Worm (Caenorhabditis elegans) whole organism, L2 larva: ENCODE measurements around the gene C53D6.7.

Experiments used
- C34F6.9 ChIP-seq: fragments of 150-350 bp; optimal IDR thresholded peaks from 2 replicates; lab custom pipeline; 2014; ENCODE audit warnings: missing biosample characterization, missing genetic modification characterization
- F13H6.1 ChIP-seq: sonication (generic microtip); optimal IDR thresholded peaks from 2 replicates; lab custom pipeline; 2016; ENCODE audit warnings: missing genetic modification characterization, missing compliant biosample characterization
- R02D3.7 ChIP-seq: fragments of 150-350 bp; optimal IDR thresholded peaks from 2 replicates; lab custom pipeline; 2014; ENCODE audit warnings: missing biosample characterization, missing genetic modification characterization
- ZK546.5 ChIP-seq: sonication (generic microtip); optimal IDR thresholded peaks from 2 replicates; lab custom pipeline; 2017; ENCODE audit warnings: missing biosample characterization, missing genetic modification characterization
- alr-1 ChIP-seq: fragments of 150-350 bp; optimal IDR thresholded peaks from 2 replicates; lab custom pipeline; 2014; ENCODE audit warnings: missing biosample characterization, missing genetic modification characterization
- aly-2 ChIP-seq: fragments of 150-350 bp; optimal IDR thresholded peaks from 2 replicates; lab custom pipeline; 2014; ENCODE audit warnings: missing biosample characterization, missing genetic modification characterization
- blmp-1 ChIP-seq: sonication (generic microtip); optimal IDR thresholded peaks from 2 replicates; lab custom pipeline; 2017; ENCODE audit warnings: missing genetic modification characterization, mild to moderate bottlenecking, missing compliant biosample characterization, antibody characterized with exemption, moderate library complexity; ENCODE audit not compliant: insufficient read depth
- ceh-16 ChIP-seq: fragments of 150-350 bp; optimal IDR thresholded peaks from 2 replicates; lab custom pipeline; 2014; ENCODE audit warnings: missing biosample characterization, missing genetic modification characterization
- ceh-82 ChIP-seq: fragments of 150-350 bp; optimal IDR thresholded peaks from 2 replicates; lab custom pipeline; 2014; ENCODE audit warnings: missing biosample characterization, missing genetic modification characterization
- crh-2 ChIP-seq: sonication (generic microtip); optimal IDR thresholded peaks from 2 replicates; lab custom pipeline; 2017; ENCODE audit warnings: missing biosample characterization, missing genetic modification characterization
- egl-27 ChIP-seq: sonication (generic microtip); optimal IDR thresholded peaks from 3 replicates; lab custom pipeline; 2017; ENCODE audit warnings: missing biosample characterization, missing genetic modification reagents, missing genetic modification characterization
- elt-1 ChIP-seq: fragments of 150-350 bp; optimal IDR thresholded peaks from 2 replicates; lab custom pipeline; 2014; ENCODE audit warnings: missing biosample characterization, missing genetic modification characterization
- fos-1 ChIP-seq: fragments of 150-350 bp; optimal IDR thresholded peaks from 2 replicates; lab custom pipeline; 2014; ENCODE audit warnings: missing biosample characterization, missing genetic modification characterization
- lin-11 ChIP-seq: fragments of 150-350 bp; sonication (generic microtip); optimal IDR thresholded peaks from 2 replicates; lab custom pipeline; 2014; ENCODE audit warnings: missing biosample characterization, missing genetic modification characterization, inconsistent platforms, mixed read lengths
- lin-13 ChIP-seq: fragments of 150-350 bp; optimal IDR thresholded peaks from 2 replicates; lab custom pipeline; 2014; ENCODE audit warnings: missing biosample characterization, missing genetic modification reagents, missing genetic modification characterization
- lsy-2 ChIP-seq, 2 experiments: fragments of 150-350 bp in 1 of 2; sonication (generic microtip) in 1 of 2; optimal IDR thresholded peaks; 2 replicates each; lab custom pipeline; 2014 to 2017; ENCODE audit warnings: missing biosample characterization in 2 of 2, missing genetic modification characterization in 2 of 2
- mab-5 ChIP-seq: fragments of 150-350 bp; optimal IDR thresholded peaks from 2 replicates; lab custom pipeline; 2014; ENCODE audit warnings: missing biosample characterization, missing genetic modification characterization
- mbf-1 ChIP-seq: sonication (generic microtip); optimal IDR thresholded peaks from 2 replicates; lab custom pipeline; 2017; ENCODE audit warnings: missing biosample characterization, missing genetic modification characterization
- mdl-1 ChIP-seq, 2 experiments: fragments of 150-350 bp in 1 of 2; sonication (generic microtip) in 1 of 2; optimal IDR thresholded peaks; 2 replicates each; lab custom pipeline; 2017; ENCODE audit warnings: missing biosample characterization in 2 of 2, missing genetic modification characterization in 2 of 2
- nhr-129 ChIP-seq: fragments of 150-350 bp; optimal IDR thresholded peaks from 2 replicates; lab custom pipeline; 2014; ENCODE audit warnings: missing biosample characterization, missing genetic modification characterization
- nhr-21 ChIP-seq: fragments of 150-350 bp; optimal IDR thresholded peaks from 2 replicates; lab custom pipeline; 2014; ENCODE audit warnings: missing biosample characterization, missing genetic modification characterization
- nhr-23 ChIP-seq: fragments of 150-350 bp; optimal IDR thresholded peaks from 2 replicates; lab custom pipeline; 2014; ENCODE audit warnings: missing biosample characterization, missing genetic modification reagents, missing genetic modification characterization
- nhr-237 ChIP-seq: fragments of 150-350 bp; optimal IDR thresholded peaks from 2 replicates; lab custom pipeline; 2014; ENCODE audit warnings: missing biosample characterization, missing genetic modification characterization
- nhr-25 ChIP-seq: fragments of 150-350 bp; sonication (generic microtip); optimal IDR thresholded peaks from 3 replicates; lab custom pipeline; 2014; ENCODE audit warnings: missing biosample characterization, missing genetic modification characterization
- nhr-6 ChIP-seq: fragments of 150-350 bp; optimal IDR thresholded peaks from 2 replicates; lab custom pipeline; 2014; ENCODE audit warnings: missing biosample characterization, missing genetic modification characterization
- peb-1 ChIP-seq: fragments of 150-350 bp; optimal IDR thresholded peaks from 2 replicates; lab custom pipeline; 2014; ENCODE audit warnings: missing biosample characterization, missing genetic modification characterization
- sem-4 ChIP-seq: fragments of 150-350 bp; optimal IDR thresholded peaks from 2 replicates; lab custom pipeline; 2014; ENCODE audit warnings: missing biosample characterization, missing genetic modification reagents, missing genetic modification characterization
- snpc-4 ChIP-seq: fragments of 150-350 bp; optimal IDR thresholded peaks from 2 replicates; lab custom pipeline; 2014; ENCODE audit warnings: missing biosample characterization, missing genetic modification characterization
- unc-39 ChIP-seq: fragments of 150-350 bp; optimal IDR thresholded peaks from 2 replicates; lab custom pipeline; 2014; ENCODE audit warnings: missing biosample characterization, missing genetic modification characterization
- unc-55 ChIP-seq: fragments of 150-350 bp; sonication (generic microtip); optimal IDR thresholded peaks from 3 replicates; lab custom pipeline; 2014; ENCODE audit warnings: missing biosample characterization, missing genetic modification reagents, missing genetic modification characterization
- zag-1 ChIP-seq: fragments of 150-350 bp; optimal IDR thresholded peaks from 2 replicates; lab custom pipeline; 2014; ENCODE audit warnings: missing biosample characterization, missing genetic modification characterization
- ztf-1 ChIP-seq: fragments of 200-800 bp; sonication (Bioruptor generic); conservative IDR thresholded peaks from 2 replicates; pipeline ENCODE4 v1.3.6; 2022; ENCODE audit warnings: missing genetic modification characterization, missing compliant biosample characterization
- ztf-11 ChIP-seq: sonication (generic microtip); optimal IDR thresholded peaks from 2 replicates; lab custom pipeline; 2017; ENCODE audit warnings: missing biosample characterization, missing genetic modification characterization
- ztf-4 ChIP-seq: fragments of 150-350 bp; optimal IDR thresholded peaks from 2 replicates; lab custom pipeline; 2014; ENCODE audit warnings: missing biosample characterization, missing genetic modification characterization

C53D6.7 gene

DNA sequence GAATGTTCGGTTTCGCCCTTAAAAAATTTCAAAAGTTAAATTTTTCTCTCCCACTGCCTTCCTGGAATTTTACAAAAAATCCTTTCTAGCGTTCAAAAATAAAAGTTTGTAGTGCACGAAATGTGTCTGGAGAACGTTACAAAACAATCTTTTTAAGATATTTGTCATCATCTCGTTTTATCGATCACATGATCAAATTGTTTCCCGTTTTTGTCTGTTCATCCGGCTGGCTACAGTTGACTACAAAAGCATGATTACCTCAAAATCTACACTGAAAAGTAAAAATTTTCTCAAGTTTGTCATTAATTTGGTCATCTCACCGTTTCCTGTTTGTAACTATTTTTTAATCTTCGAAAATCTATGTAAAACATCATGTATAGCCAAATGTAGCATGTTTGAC lies 14.1 kb upstream of the C53D6.7 start:
- peak; percentile 30 for TF ChIP-seq nhr-25 (tag; lab: Kevin White, UChicago)
- no peak for TF ChIP-seq C34F6.9

DNA sequence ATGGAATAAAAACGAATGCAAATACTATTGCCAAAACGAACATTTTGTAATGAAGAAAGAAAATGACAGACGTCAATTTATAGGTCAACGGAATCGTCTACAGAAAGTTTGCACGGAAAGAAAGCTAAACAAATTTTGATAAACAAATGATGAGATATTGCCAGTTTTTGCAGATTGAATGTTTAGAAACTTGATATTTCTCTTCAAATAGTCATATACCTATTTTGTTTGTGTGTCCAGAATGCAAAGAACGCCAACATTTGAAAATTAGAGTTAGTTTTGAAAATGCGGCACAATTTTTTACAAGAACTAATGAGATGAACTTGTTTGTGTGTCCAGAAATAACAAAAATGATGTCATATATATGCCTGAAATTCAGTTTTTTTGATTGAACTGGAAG lies 8.3 kb upstream of the C53D6.7 start, which contains the start of gene Y73F4A.1:
Y73F4A.1 (minus strand) TSS at position 101 of the 400 bp plus-strand sequence.
- TF ChIP-seq ceh-82 (tag; lab: Kevin White, UChicago) (no peak), nhr-25 (tag; lab: Kevin White, UChicago) (no peak), nhr-21 (tag; lab: Kevin White, UChicago) (no peak), nhr-237 (tag; lab: Kevin White, UChicago) (no peak), snpc-4 (tag; lab: Kevin White, UChicago) (no peak), nhr-6 (tag; lab: Kevin White, UChicago) (no peak)

DNA sequence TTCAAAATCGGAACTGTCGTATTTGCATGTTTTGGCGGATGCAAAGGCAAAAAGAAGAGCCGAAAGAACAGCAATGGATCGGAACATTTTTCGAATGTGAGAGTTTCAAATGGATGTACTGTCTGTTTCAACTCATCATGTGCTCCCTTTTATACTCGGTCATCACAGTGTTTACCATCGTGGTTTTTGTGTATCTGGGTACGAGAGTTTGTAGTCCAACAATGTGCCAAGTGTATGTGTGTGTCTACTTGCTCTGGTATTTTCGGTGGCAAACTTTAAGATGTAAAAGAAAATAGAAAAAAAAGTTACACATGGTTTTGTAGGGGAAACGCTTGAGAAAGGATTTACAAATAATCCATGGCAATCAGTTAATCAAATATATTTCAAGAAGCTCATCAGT lies 6.3 kb upstream of the C53D6.7 start, which contains the start of gene Y73F4A.2:
Y73F4A.2 (minus strand) TSS at position 124 of the 400 bp plus-strand sequence.
- TF ChIP-seq nhr-129 (peak; percentile 23), lsy-2 (tag; optimal IDR thresholded peaks at IDR 0.05; lab: Kevin White, UChicago) (no peak), peb-1 (tag; lab: Kevin White, UChicago) (no peak), F13H6.1 (tag; lab: Kevin White, UChicago) (peak; percentile 17), mbf-1 (tag; lab: Kevin White, UChicago) (no peak)

DNA sequence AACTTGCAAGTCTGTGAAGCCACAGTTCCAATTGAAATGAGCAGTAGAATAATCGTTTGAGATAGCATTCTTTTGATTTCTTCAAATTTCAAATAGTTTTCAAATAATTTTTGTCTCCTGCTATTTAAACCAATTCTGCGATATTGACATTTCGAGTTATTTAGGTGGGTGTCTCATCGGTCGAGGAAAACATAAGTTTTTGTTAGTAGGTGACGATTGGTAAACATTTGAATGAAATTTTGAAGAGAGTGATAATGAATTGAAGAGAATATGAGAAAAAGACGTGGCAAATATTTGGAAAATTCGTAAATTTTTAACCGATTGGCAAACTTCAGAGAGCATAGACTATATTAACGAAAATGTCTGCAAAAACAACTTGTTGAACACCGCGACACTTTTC lies 3.4 kb upstream of the C53D6.7 start, which contains the start of gene Y73F4A.3:
Y73F4A.3 (minus strand) TSS at position 101 of the 400 bp plus-strand sequence.
- TF ChIP-seq ztf-11 (tag; lab: Kevin White, UChicago) (no peak), F13H6.1 (tag; lab: Kevin White, UChicago) (peak; percentile 4)

DNA sequence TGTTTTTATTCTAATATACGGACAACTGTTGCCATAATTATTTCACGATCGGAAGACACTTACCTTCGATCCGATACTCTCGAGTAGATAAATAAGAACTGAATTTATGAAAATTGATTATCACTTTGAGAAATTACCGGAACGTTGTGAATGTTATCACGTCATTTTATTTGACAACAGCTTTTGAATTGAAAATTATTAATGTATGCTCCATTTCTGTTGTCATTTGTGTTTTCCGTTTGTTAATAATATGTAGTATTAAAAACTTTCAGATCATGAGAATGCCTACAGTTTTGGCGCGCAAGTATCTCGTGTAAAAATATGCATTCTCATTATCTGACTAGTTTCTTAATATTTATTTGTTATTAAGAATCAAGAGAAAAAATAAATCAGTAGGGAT lies 2.6 kb downstream of the C53D6.7 start, which contains the start of gene C53D6.10:
C53D6.10 (minus strand) TSS at position 101 of the 400 bp plus-strand sequence.
- TF ChIP-seq nhr-6 (tag; lab: Kevin White, UChicago) (no peak), blmp-1 (tag; lab: Kevin White, UChicago) (no peak), peb-1 (tag; lab: Kevin White, UChicago) (no peak), ceh-16 (no peak), lin-13 (no peak), alr-1 (no peak), nhr-23 (tag; lab: Kevin White, UChicago) (no peak), unc-55 (no peak), mab-5 (tag; lab: Kevin White, UChicago) (no peak)

DNA sequence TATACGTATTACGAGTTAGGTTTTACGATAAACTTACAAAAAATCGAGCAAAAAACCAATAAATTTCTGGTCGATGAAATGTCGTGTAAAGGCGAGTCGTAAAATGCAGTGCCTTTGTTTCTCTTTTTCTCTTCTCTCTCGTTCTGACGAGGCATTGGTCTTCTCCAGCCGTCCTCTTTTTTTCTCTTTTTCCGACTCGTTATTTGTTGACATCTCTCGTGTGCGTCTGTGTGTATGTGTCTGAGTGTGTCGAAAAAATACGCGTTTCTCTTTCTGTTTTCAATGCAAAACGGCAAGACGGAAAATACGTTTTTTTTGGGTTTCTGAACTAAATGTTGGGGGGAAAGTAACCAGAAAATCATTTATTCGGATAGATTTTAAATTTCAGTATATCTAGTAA lies 4.4 kb downstream of the C53D6.7 start, which contains the start of gene C53D6.6:
C53D6.6 (minus strand) TSS at position 118 of the 400 bp plus-strand sequence.
- TF ChIP-seq fos-1 (tag; lab: Kevin White, UChicago) (peak; percentile 45), lin-11 (tag; lab: Kevin White, UChicago) (no peak), mdl-1 (tag; optimal IDR thresholded peaks at IDR 0.05; lab: Kevin White, UChicago) (no peak), mab-5 (tag; lab: Kevin White, UChicago) (no peak), ZK546.5 (tag; lab: Kevin White, UChicago) (no peak), egl-27 (no peak), ztf-4 (no peak), zag-1 (no peak), unc-39 (tag; lab: Kevin White, UChicago) (no peak), F13H6.1 (tag; lab: Kevin White, UChicago) (no peak), sem-4 (tag; lab: Kevin White, UChicago) (no peak), crh-2 (tag; lab: Kevin White, UChicago) (no peak), ztf-1 (GFP tag; lab: Robert Waterston, UW) (no peak), aly-2 (tag; lab: Kevin White, UChicago) (no peak), ceh-82 (tag; lab: Kevin White, UChicago) (no peak), nhr-6 (tag; lab: Kevin White, UChicago) (no peak), C34F6.9 (peak; percentile 43), ztf-11 (tag; lab: Kevin White, UChicago) (no peak), unc-55 (no peak), ceh-16 (no peak), nhr-129 (peak; percentile 66), R02D3.7 (no peak), lsy-2 (tag; optimal IDR thresholded peaks at IDR 0.05; lab: Kevin White, UChicago) (no peak), nhr-25 (tag; lab: Kevin White, UChicago) (no peak), elt-1 (tag; lab: Kevin White, UChicago) (no peak)
